Worm (Caenorhabditis elegans): ENCODE data around the gene wrb-1.

- TF ChIP-seq snpc-1.2 (GFP tag; IDR thresholded peaks at IDR 0.05) (no peak), pha-4 (GFP tag; IDR thresholded peaks at IDR 0.05) (no peak), pha-4 (tag; optimal IDR thresholded peaks at IDR 0.05) (no peak), ceh-28 (tag; optimal IDR thresholded peaks at IDR 0.05) (no peak), ama-1 (optimal IDR thresholded peaks at IDR 0.05) (no peak), saeg-2 (GFP tag; IDR thresholded peaks at IDR 0.05) (no peak)
Measured at ce11 chrV:1164196-1164691, 31.6 kb upstream of the wrb-1 start, which contains the start of gene T21H3.5.
